Fruit fly (Drosophila melanogaster) whole organism, prepupa: Measurements from ENCODE around the gene Ugt36A1.

Experiments
- Blimp-1 ChIP-seq: fragments of 200-800 bp; sonication (Bioruptor generic); optimal IDR thresholded peaks from 3 replicates; lab custom pipeline; 2017; ENCODE audit warnings: missing biosample characterization, missing genetic modification characterization, mild to moderate bottlenecking, moderate library complexity, missing genetic modification reagents
- CG10631 ChIP-seq: fragments of 200-800 bp; sonication (Bioruptor generic); optimal IDR thresholded peaks from 2 replicates; lab custom pipeline; 2016; ENCODE audit warnings: missing biosample characterization, missing genetic modification characterization
- CG10669 ChIP-seq: fragments of 200-800 bp; sonication (Bioruptor generic); optimal IDR thresholded peaks from 3 replicates; lab custom pipeline; 2018; ENCODE audit warnings: missing biosample characterization, mild to moderate bottlenecking, missing genetic modification characterization, moderate library complexity
- CG11294 ChIP-seq: fragments of 200-800 bp; sonication (Bioruptor generic); IDR thresholded peaks from 2 replicates; pipeline ENCODE4 v1.3.6; 2022; ENCODE audit warnings: missing biosample characterization, missing genetic modification characterization
- CG34406 ChIP-seq: fragments of 200-800 bp; sonication (Bioruptor generic); optimal IDR thresholded peaks from 3 replicates; lab custom pipeline; 2016; ENCODE audit warnings: missing biosample characterization, missing genetic modification characterization
- CG4318 ChIP-seq: fragments of 200-800 bp; sonication (Bioruptor generic); optimal IDR thresholded peaks from 3 replicates; lab custom pipeline; 2017; ENCODE audit warnings: missing biosample characterization, mild to moderate bottlenecking, missing genetic modification characterization
- CG6163 ChIP-seq: fragments of 200-800 bp; sonication (Bioruptor generic); IDR thresholded peaks from 3 replicates; pipeline ENCODE4 v1.3.6; 2022; ENCODE audit warnings: missing biosample characterization, missing genetic modification characterization
- CG6808 ChIP-seq: fragments of 200-800 bp; sonication (Bioruptor generic); optimal IDR thresholded peaks from 3 replicates; lab custom pipeline; 2017; ENCODE audit warnings: missing biosample characterization, missing genetic modification characterization, mild to moderate bottlenecking, moderate library complexity, missing genetic modification reagents
- CG7368 ChIP-seq: fragments of 200-800 bp; sonication (Bioruptor generic); optimal IDR thresholded peaks from 3 replicates; lab custom pipeline; 2016; ENCODE audit warnings: missing biosample characterization, missing genetic modification characterization
- CG8119 ChIP-seq: fragments of 200-800 bp; sonication (Bioruptor generic); IDR thresholded peaks from 3 replicates; pipeline ENCODE4 v1.3.6; 2022; ENCODE audit warnings: missing biosample characterization, missing genetic modification characterization
- CG8319 ChIP-seq: fragments of 200-800 bp; sonication (Bioruptor generic); optimal IDR thresholded peaks from 3 replicates; lab custom pipeline; 2016; ENCODE audit warnings: missing biosample characterization, missing genetic modification characterization
- CG8632 ChIP-seq: fragments of 200-800 bp; sonication (Bioruptor generic); optimal IDR thresholded peaks from 3 replicates; lab custom pipeline; 2016; ENCODE audit warnings: missing biosample characterization, missing genetic modification characterization
- CG9139 ChIP-seq: fragments of 200-800 bp; sonication (Bioruptor generic); optimal IDR thresholded peaks from 3 replicates; lab custom pipeline; 2017; ENCODE audit warnings: missing biosample characterization, mild to moderate bottlenecking, missing genetic modification characterization
- Eip75B ChIP-seq: fragments of 200-800 bp; sonication (Bioruptor generic); optimal IDR thresholded peaks from 3 replicates; lab custom pipeline; 2016; ENCODE audit warnings: missing biosample characterization, missing genetic modification characterization
- Eip78C ChIP-seq: fragments of 200-800 bp; sonication (Bioruptor generic); peaks from one replicate; lab custom pipeline; 2016; ENCODE audit warnings: missing biosample characterization, missing genetic modification characterization
- Eip93F ChIP-seq: fragments of 200-800 bp; sonication (Bioruptor generic); optimal IDR thresholded peaks from 2 replicates; lab custom pipeline; 2016; ENCODE audit warnings: missing biosample characterization, mild to moderate bottlenecking, missing genetic modification characterization
- Ets21C ChIP-seq: fragments of 200-800 bp; sonication (Bioruptor generic); optimal IDR thresholded peaks from 3 replicates; lab custom pipeline; 2016; ENCODE audit warnings: missing biosample characterization, missing genetic modification characterization
- Gug ChIP-seq: fragments of 200-800 bp; sonication (Bioruptor generic); IDR thresholded peaks from 2 replicates; pipeline ENCODE4 v1.3.6; 2022; ENCODE audit warnings: missing biosample characterization, missing genetic modification characterization
- Hr39 ChIP-seq: fragments of 200-800 bp; sonication (Bioruptor generic); optimal IDR thresholded peaks from 2 replicates; lab custom pipeline; 2016; ENCODE audit warnings: missing biosample characterization, missing genetic modification characterization
- Hr4 ChIP-seq: fragments of 200-800 bp; sonication (Bioruptor generic); optimal IDR thresholded peaks from 3 replicates; lab custom pipeline; 2016; ENCODE audit warnings: missing biosample characterization, missing genetic modification characterization
- Met ChIP-seq: fragments of 200-800 bp; sonication (Bioruptor generic); optimal IDR thresholded peaks from 3 replicates; lab custom pipeline; 2016; ENCODE audit warnings: missing biosample characterization, missing genetic modification characterization
- Smox ChIP-seq: fragments of 200-800 bp; sonication (Bioruptor generic); optimal IDR thresholded peaks from 3 replicates; lab custom pipeline; 2016; ENCODE audit warnings: missing biosample characterization, missing genetic modification characterization
- Sox102F ChIP-seq: fragments of 200-800 bp; sonication (Bioruptor generic); optimal IDR thresholded peaks from 2 replicates; lab custom pipeline; 2016; ENCODE audit warnings: missing biosample characterization, mild to moderate bottlenecking, missing genetic modification characterization
- Sox14 ChIP-seq: fragments of 200-800 bp; sonication (Bioruptor generic); optimal IDR thresholded peaks from 3 replicates; lab custom pipeline; 2016; ENCODE audit warnings: missing biosample characterization, missing genetic modification characterization
- Sox15 ChIP-seq: fragments of 200-800 bp; sonication (Bioruptor generic); optimal IDR thresholded peaks from 3 replicates; lab custom pipeline; 2016; ENCODE audit warnings: missing biosample characterization, missing genetic modification characterization
- dsx ChIP-seq: fragments of 200-800 bp; optimal IDR thresholded peaks from 3 replicates; lab custom pipeline; 2019; ENCODE audit warnings: missing biosample characterization, mild to moderate bottlenecking, missing genetic modification characterization, moderate library complexity; ENCODE audit not compliant: poor library complexity, severe bottlenecking
- esn ChIP-seq: fragments of 200-800 bp; sonication (Bioruptor generic); optimal IDR thresholded peaks from 2 replicates; lab custom pipeline; 2016; ENCODE audit warnings: missing biosample characterization, mild to moderate bottlenecking, missing genetic modification characterization, moderate library complexity
- fd85E ChIP-seq: fragments of 200-800 bp; sonication (Bioruptor generic); optimal IDR thresholded peaks from 3 replicates; lab custom pipeline; 2016; ENCODE audit warnings: missing biosample characterization, missing genetic modification characterization
- fkh ChIP-seq: fragments of 200-800 bp; sonication (Bioruptor generic); optimal IDR thresholded peaks from 3 replicates; lab custom pipeline; 2017; ENCODE audit warnings: missing biosample characterization, mild to moderate bottlenecking, missing genetic modification characterization, moderate library complexity
- net ChIP-seq: fragments of 200-800 bp; sonication (Bioruptor generic); optimal IDR thresholded peaks from 3 replicates; lab custom pipeline; 2016; ENCODE audit warnings: missing biosample characterization, missing genetic modification characterization
- spab ChIP-seq: fragments of 200-800 bp; sonication (Bioruptor generic); optimal IDR thresholded peaks from 2 replicates; lab custom pipeline; 2017; ENCODE audit warnings: missing biosample characterization, mild to moderate bottlenecking, missing genetic modification characterization, missing genetic modification reagents
- ss ChIP-seq, 2 experiments: fragments of 200-800 bp; sonication (Bioruptor generic); optimal IDR thresholded peaks; 2 replicates in 1 of 2; 3 replicates in 1 of 2; lab custom pipeline; 2017 to 2018; ENCODE audit warnings: mild to moderate bottlenecking in 2 of 2, missing biosample characterization in 2 of 2, missing genetic modification characterization in 2 of 2, moderate library complexity in 1 of 2
- svp ChIP-seq: fragments of 200-800 bp; sonication (Bioruptor generic); peaks from one replicate; lab custom pipeline; 2016; ENCODE audit warnings: missing biosample characterization, missing genetic modification characterization
- topi ChIP-seq: fragments of 200-800 bp; sonication (Bioruptor generic); optimal IDR thresholded peaks from 3 replicates; lab custom pipeline; 2016; ENCODE audit warnings: missing biosample characterization, missing genetic modification characterization
- vri ChIP-seq: fragments of 200-800 bp; sonication (Bioruptor generic); optimal IDR thresholded peaks from 3 replicates; lab custom pipeline; 2016; ENCODE audit warnings: missing biosample characterization, mild to moderate bottlenecking, missing genetic modification characterization

The Ugt36A1 gene

DNA sequence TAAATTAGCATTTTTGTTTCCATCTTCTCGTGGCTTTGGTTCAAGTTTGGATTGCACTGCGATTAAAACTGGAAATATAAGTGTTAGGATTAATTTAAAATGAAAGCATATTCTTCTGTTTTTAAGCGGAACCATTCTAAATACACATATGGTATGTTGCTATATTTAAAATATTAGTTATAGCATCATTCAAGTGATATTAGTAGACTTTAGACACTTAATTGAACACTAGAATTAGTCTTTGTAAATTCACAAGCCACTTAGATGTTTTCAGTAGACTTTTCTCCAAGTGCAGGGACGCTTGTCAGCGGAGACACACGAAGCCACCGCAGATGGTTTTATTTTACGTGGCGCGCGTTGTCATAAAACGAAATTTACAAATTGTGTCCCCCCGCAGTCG, 49.0 kb upstream of the Ugt36A1 start (continued):
- TF ChIP-seq CG4318 (GFP tag; lab: Kevin White, UChicago) (no peak), CG8632 (GFP tag; lab: Kevin White, UChicago) (no peak), esn (GFP tag; lab: Kevin White, UChicago) (peak; percentile 59), topi (GFP tag; lab: Kevin White, UChicago) (peak; percentile 46), Eip93F (GFP tag; lab: Kevin White, UChicago) (no peak), Eip75B (GFP tag; lab: Kevin White, UChicago) (no peak), net (GFP tag; lab: Kevin White, UChicago) (no peak), Blimp-1 (GFP tag; lab: Kevin White, UChicago) (no peak), Hr39 (GFP tag; lab: Kevin White, UChicago) (peak; percentile 41), dsx (no peak), Sox15 (GFP tag; lab: Kevin White, UChicago) (no peak)

DNA sequence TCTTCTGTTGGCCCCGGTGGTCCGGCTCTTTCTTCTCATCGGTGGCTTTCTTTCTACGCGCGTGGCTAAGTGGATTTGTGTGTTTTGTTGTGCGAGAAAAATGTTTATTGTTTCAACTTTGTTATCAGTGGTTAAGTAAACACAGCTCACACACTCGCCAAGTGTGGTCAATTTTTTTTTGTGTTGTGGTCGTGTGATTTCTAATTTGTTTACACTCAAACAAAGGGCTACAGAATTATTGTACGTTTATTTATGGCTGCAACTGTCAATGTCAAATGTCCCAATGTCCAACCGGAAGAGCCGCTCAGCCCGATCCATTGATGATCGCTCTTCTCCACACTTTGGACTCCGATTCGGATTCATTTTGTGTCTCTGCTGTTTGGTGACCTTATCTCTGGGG, 48.3 kb upstream of the Ugt36A1 start:
- TF ChIP-seq fkh (GFP tag; lab: Kevin White, UChicago) = peak; percentile 72
- TF ChIP-seq Sox15 (GFP tag; lab: Kevin White, UChicago) = no peak
- TF ChIP-seq Smox (GFP tag; lab: Kevin White, UChicago) = no peak
- TF ChIP-seq CG34406 (GFP tag; lab: Kevin White, UChicago) = no peak
- no peak for TF ChIP-seq CG10631 (GFP tag; lab: Kevin White, UChicago)
- TF ChIP-seq CG10669 (GFP tag; lab: Kevin White, UChicago) = no peak
- no peak for TF ChIP-seq Eip78C

DNA sequence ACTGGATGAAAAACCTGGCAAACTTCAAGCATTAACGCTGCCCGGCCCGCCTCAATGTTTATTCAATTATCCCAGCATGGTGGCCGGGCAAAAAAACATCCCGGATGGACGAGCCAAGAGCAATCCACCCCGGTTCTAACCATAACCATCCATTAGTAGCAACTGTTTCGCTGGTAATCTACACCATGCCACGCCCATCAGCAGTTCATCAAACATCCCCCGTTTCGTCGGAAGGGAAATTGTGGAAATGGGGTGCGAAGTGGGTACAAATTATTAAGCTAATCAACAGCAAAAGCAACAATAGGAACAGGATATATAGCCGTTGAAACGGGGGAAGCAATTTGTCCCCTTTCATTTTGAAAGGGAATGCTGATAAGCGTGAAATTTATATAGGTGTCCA, 47.4 kb upstream of the Ugt36A1 start:
- TF ChIP-seq CG9139 (no peak), fd85E (GFP tag; lab: Kevin White, UChicago) (no peak), Gug (GFP tag; lab: Robert Waterston, UW) (no peak), vri (no peak), CG6808 (no peak), CG8119 (GFP tag; lab: Robert Waterston, UW) (no peak), fkh (GFP tag; lab: Kevin White, UChicago) (no peak), Ets21C (GFP tag; lab: Kevin White, UChicago) (no peak), Hr4 (GFP tag; lab: Kevin White, UChicago) (no peak), CG8319 (GFP tag; lab: Kevin White, UChicago) (no peak), esn (GFP tag; lab: Kevin White, UChicago) (no peak), CG11294 (GFP tag; lab: Robert Waterston, UW) (no peak), CG7368 (no peak), Sox102F (GFP tag; lab: Kevin White, UChicago) (no peak), CG6163 (GFP tag; lab: Robert Waterston, UW) (no peak), ss (GFP tag; optimal IDR thresholded peaks at IDR 0.05; lab: Kevin White, UChicago) (no peak), CG34406 (GFP tag; lab: Kevin White, UChicago) (no peak)

DNA sequence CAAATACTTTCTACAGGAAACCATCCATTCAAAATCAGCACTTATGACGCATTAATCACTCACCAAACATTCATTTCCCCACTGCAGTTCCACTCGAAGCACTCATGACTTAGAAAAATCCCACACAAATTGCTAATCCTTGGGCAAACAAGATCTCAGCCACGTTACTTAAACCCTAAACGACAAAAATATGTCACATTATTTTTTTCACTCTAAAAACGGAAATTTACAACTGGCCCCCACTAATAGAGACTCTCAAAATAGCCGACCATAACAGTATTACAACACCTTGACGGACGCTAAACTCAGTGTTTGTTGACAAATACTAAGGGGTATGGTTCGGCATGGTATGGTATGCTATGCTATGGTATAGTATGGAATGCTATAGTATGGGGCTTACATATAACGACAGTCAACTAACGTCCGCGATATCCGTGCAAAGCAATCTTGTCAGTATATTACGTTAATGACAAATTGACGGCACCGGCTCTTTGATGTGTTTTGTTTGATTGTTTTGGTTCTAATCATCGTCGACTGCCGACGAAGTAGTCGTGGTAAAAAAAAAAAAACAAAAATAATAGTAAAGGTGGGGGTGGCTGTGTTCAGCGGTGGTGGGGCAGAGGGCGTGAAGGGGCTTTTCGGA, 46.2 kb upstream of the Ugt36A1 start:
- TF ChIP-seq topi (GFP tag; lab: Kevin White, UChicago) (no peak), Ets21C (GFP tag; lab: Kevin White, UChicago) (no peak), svp (GFP tag; lab: Kevin White, UChicago) (no peak), spab (no peak), CG10631 (GFP tag; lab: Kevin White, UChicago) (no peak), CG8632 (GFP tag; lab: Kevin White, UChicago) (no peak), ss (GFP tag; optimal IDR thresholded peaks at IDR 0.05; lab: Kevin White, UChicago) (no peak), Sox14 (GFP tag; lab: Kevin White, UChicago) (no peak), Met (GFP tag; lab: Kevin White, UChicago) (no peak)
- TF ChIP-seq, all 60 proteins: peak for 0
